Worm (Caenorhabditis elegans): Measurements from ENCODE around the gene coa-7.

Gene coa-7

ce11 chrII:11685177-11685576 is 34.2 kb upstream of the coa-7 start, which contains the start of gene C47D12.5:
Gene C47D12.5, minus strand, starts transcription at chrII:11685277.
- TF ChIP-seq nhr-12 (tag; optimal IDR thresholded peaks at IDR 0.05): no peak
- no peak for TF ChIP-seq fkh-10 (GFP tag; optimal IDR thresholded peaks at IDR 0.05)
- no peak for TF ChIP-seq ceh-16 (tag; optimal IDR thresholded peaks at IDR 0.05)
- no peak for TF ChIP-seq mml-1 (tag; optimal IDR thresholded peaks at IDR 0.05)
- TF ChIP-seq skn-1 (tag; optimal IDR thresholded peaks at IDR 0.05): no peak
- no peak for TF ChIP-seq unc-39 (tag; optimal IDR thresholded peaks at IDR 0.05)

ce11 chrII:11681136-11681824 is 30.3 kb upstream of the coa-7 start, which contains the start of the genes sfxn-1.4 and C47D12.4:
Gene sfxn-1.4, minus strand, starts transcription at chrII:11681236.
Gene C47D12.4, plus strand, starts transcription at chrII:11681774.
- TF ChIP-seq tbx-2 (tag; optimal IDR thresholded peaks at IDR 0.05): no peak
- no peak for TF ChIP-seq nfya-1 (tag; optimal IDR thresholded peaks at IDR 0.05; ENCODE audit: insufficient read depth)
- TF ChIP-seq ztf-11 (tag; optimal IDR thresholded peaks at IDR 0.05): no peak
- TF ChIP-seq elt-2 (tag; optimal IDR thresholded peaks at IDR 0.05): no peak
- TF ChIP-seq nhr-43 (tag; optimal IDR thresholded peaks at IDR 0.05; ENCODE audit: poor library complexity, severe bottlenecking): no peak
- no peak for TF ChIP-seq daf-12 (tag; optimal IDR thresholded peaks at IDR 0.05)

- TF ChIP-seq unc-62 (GFP tag; optimal IDR thresholded peaks at IDR 0.05): no peak
- TF ChIP-seq ceh-28 (tag; optimal IDR thresholded peaks at IDR 0.05): no peak
- no peak for TF ChIP-seq unc-39 (tag; optimal IDR thresholded peaks at IDR 0.05)
- TF ChIP-seq nhr-11 (tag; optimal IDR thresholded peaks at IDR 0.05): no peak
- TF ChIP-seq ztf-4 (tag; optimal IDR thresholded peaks at IDR 0.05): no peak
- no peak for TF ChIP-seq nhr-43 (tag; optimal IDR thresholded peaks at IDR 0.05; ENCODE audit: poor library complexity, severe bottlenecking)
- TF ChIP-seq pha-4 (tag; optimal IDR thresholded peaks at IDR 0.05): no peak
- no peak for TF ChIP-seq nhr-237 (tag; optimal IDR thresholded peaks at IDR 0.05)
- TF ChIP-seq pqm-1 (tag; optimal IDR thresholded peaks at IDR 0.05): no peak
- TF ChIP-seq ceh-82 (tag; optimal IDR thresholded peaks at IDR 0.05): no peak
- TF ChIP-seq eor-1 (tag; optimal IDR thresholded peaks at IDR 0.05): no peak
- no peak for TF ChIP-seq nhr-67 (tag; optimal IDR thresholded peaks at IDR 0.05)
Measured at ce11 chrII:11680220-11680619, 29.3 kb upstream of the coa-7 start.

ce11 chrII:11675877-11676473 is 25.0 kb upstream of the coa-7 start, which contains the start of the genes trr-1 and C47D12.2:
Gene trr-1, minus strand, starts transcription at chrII:11675927.
Gene C47D12.2, plus strand, starts transcription at chrII:11676306.
- TF ChIP-seq ceh-16 (tag; optimal IDR thresholded peaks at IDR 0.05) (no peak), tbx-2 (tag; optimal IDR thresholded peaks at IDR 0.05) (no peak), elt-2 (tag; optimal IDR thresholded peaks at IDR 0.05) (peak; percentile 40), ztf-11 (tag; optimal IDR thresholded peaks at IDR 0.05) (no peak), eor-1 (tag; optimal IDR thresholded peaks at IDR 0.05) (no peak), elt-1 (tag; optimal IDR thresholded peaks at IDR 0.05) (no peak), mml-1 (tag; optimal IDR thresholded peaks at IDR 0.05) (no peak), skn-1 (tag; optimal IDR thresholded peaks at IDR 0.05) (peak; percentile 16), lin-15B (tag; optimal IDR thresholded peaks at IDR 0.05) (peak; percentile 81), nhr-11 (tag; optimal IDR thresholded peaks at IDR 0.05) (no peak), daf-12 (tag; optimal IDR thresholded peaks at IDR 0.05) (no peak), R02D3.7 (tag; optimal IDR thresholded peaks at IDR 0.05) (peak; percentile 79), egl-27 (tag; optimal IDR thresholded peaks at IDR 0.05) (no peak), nhr-43 (tag; optimal IDR thresholded peaks at IDR 0.05; ENCODE audit: poor library complexity, severe bottlenecking) (peak; percentile 48), ama-1 (optimal IDR thresholded peaks at IDR 0.05) (no peak), fkh-2 (tag; optimal IDR thresholded peaks at IDR 0.05) (no peak), unc-62 (GFP tag; optimal IDR thresholded peaks at IDR 0.05) (no peak), fkh-10 (GFP tag; optimal IDR thresholded peaks at IDR 0.05) (no peak), pqm-1 (tag; optimal IDR thresholded peaks at IDR 0.05) (peak; percentile 23), nhr-12 (tag; optimal IDR thresholded peaks at IDR 0.05) (no peak), lsy-12 (tag; optimal IDR thresholded peaks at IDR 0.05) (peak; percentile 10), nhr-237 (tag; optimal IDR thresholded peaks at IDR 0.05) (no peak), nhr-25 (tag; optimal IDR thresholded peaks at IDR 0.05) (peak; percentile 78), lin-39 (tag; optimal IDR thresholded peaks at IDR 0.05) (peak; percentile 22), sea-2 (GFP tag; optimal IDR thresholded peaks at IDR 0.05) (no peak), elt-3 (tag; optimal IDR thresholded peaks at IDR 0.05) (no peak), nhr-23 (tag; optimal IDR thresholded peaks at IDR 0.05) (peak; percentile 79), unc-39 (tag; optimal IDR thresholded peaks at IDR 0.05) (no peak), egl-5 (tag; optimal IDR thresholded peaks at IDR 0.05) (no peak)
